Fruit fly (Drosophila melanogaster): ENCODE data around the gene CG7024.

The CG7024 gene

DNA sequence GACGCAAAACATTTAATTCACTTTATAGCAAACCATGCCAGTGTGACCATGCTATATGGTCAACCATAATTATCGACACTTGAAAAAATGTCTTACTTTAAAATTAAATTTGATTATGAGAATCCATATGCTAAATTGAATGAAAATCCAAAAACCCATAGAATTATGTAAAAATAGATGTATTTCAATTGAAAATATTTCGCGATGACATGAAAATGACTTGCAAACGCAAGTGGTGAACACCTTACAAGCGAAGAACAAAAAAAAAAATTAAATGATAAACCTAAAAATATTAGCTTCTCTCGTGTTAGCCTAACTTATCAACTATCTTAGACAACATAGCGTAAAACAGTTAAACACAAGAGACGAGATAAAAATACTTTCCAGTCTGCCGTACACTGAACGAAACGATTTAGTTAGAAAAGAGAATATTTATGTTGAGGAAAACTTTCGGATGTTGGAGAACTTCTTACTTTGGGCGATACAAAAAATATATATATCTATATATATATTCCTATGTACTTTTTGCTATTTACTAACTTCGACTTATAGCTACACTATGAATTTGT lies 25.2 kb upstream of the CG7024 start (continued):
- TF ChIP-seq Fer2 (tag; optimal IDR thresholded peaks at IDR 0.05) (no peak), Myb (GFP tag; optimal IDR thresholded peaks at IDR 0.05) (peak; percentile 73), CG10431 (GFP tag; optimal IDR thresholded peaks at IDR 0.05) (no peak), ERR (GFP tag; optimal IDR thresholded peaks at IDR 0.05) (no peak), gce (GFP tag; IDR thresholded peaks at IDR 0.05) (no peak; the same call in 2 of the 3 replicates), CG10366 (GFP tag; IDR thresholded peaks at IDR 0.05) (peak; percentile 50), ewg (GFP tag; optimal IDR thresholded peaks at IDR 0.05) (peak; percentile 3), Asciz (GFP tag; optimal IDR thresholded peaks at IDR 0.05) (peak; percentile 31), CG18476 (GFP tag; optimal IDR thresholded peaks at IDR 0.05) (peak; percentile 44), CG15601 (tag; optimal IDR thresholded peaks at IDR 0.05) (no peak), pho (GFP tag; optimal IDR thresholded peaks at IDR 0.05) (peak; percentile 22), sisA (GFP tag; IDR thresholded peaks at IDR 0.05) (peak; percentile 49; the same call in 1 of the 2 replicates), phol (tag; optimal IDR thresholded peaks at IDR 0.05) (peak; percentile 58), trh (GFP tag; optimal IDR thresholded peaks at IDR 0.05) (peak; percentile 24), sug (tag; optimal IDR thresholded peaks at IDR 0.05) (no peak), CG13894 (tag; optimal IDR thresholded peaks at IDR 0.05) (no peak), CG15696 (tag; optimal IDR thresholded peaks at IDR 0.05) (peak; percentile 19), jumu (GFP tag; optimal IDR thresholded peaks at IDR 0.05) (peak; percentile 40), hth (optimal IDR thresholded peaks at IDR 0.05) (no peak), CG2120 (GFP tag; optimal IDR thresholded peaks at IDR 0.05) (peak; percentile 69), Hand (GFP tag; optimal IDR thresholded peaks at IDR 0.05) (peak; percentile 43), eve (GFP tag; optimal IDR thresholded peaks at IDR 0.05) (no peak), CG7786 (GFP tag; optimal IDR thresholded peaks at IDR 0.05) (peak; percentile 35), prd (optimal IDR thresholded peaks at IDR 0.05) (no peak), prd (GFP tag; IDR thresholded peaks at IDR 0.05) (peak; percentile 69; the same call in 2 of the 3 replicates), ap (GFP tag; IDR thresholded peaks at IDR 0.05) (0 out of 2 replicates have a peak, but pooled peaks have one; percentile 14), CG10543 (GFP tag; optimal IDR thresholded peaks at IDR 0.05) (no peak), Atf6 (GFP tag; IDR thresholded peaks at IDR 0.05) (peak; percentile 69), dan (GFP tag; IDR thresholded peaks at IDR 0.05) (no peak), Awh (GFP tag; IDR thresholded peaks at IDR 0.05) (0 out of 2 replicates have a peak, but pooled peaks have one; percentile 12), Bgb (GFP tag; IDR thresholded peaks at IDR 0.05; ENCODE audit: partially characterized antibody) (no peak), Ssrp (tag; optimal IDR thresholded peaks at IDR 0.05) (peak; percentile 36), CG18764 (GFP tag; optimal IDR thresholded peaks at IDR 0.05) (peak; percentile 26), CG12299 (tag; optimal IDR thresholded peaks at IDR 0.05) (no peak), CG6654 (GFP tag; optimal IDR thresholded peaks at IDR 0.05) (peak; percentile 3), schlank (tag; optimal IDR thresholded peaks at IDR 0.05) (no peak), CG12659 (GFP tag; optimal IDR thresholded peaks at IDR 0.05) (peak; percentile 27), CG17328 (GFP tag; IDR thresholded peaks at IDR 0.05) (peak; percentile 69), CG6683 (GFP tag; optimal IDR thresholded peaks at IDR 0.05) (no peak), pfk (GFP tag; optimal IDR thresholded peaks at IDR 0.05) (no peak), Lhr (GFP tag; optimal IDR thresholded peaks at IDR 0.05) (no peak), grau (tag; optimal IDR thresholded peaks at IDR 0.05) (peak; percentile 55), chif (GFP tag; optimal IDR thresholded peaks at IDR 0.05) (peak in 1 of 2 experiments; percentile 48), slbo (GFP tag; IDR thresholded peaks at IDR 0.05) (peak; percentile 66), Atf3 (GFP tag; optimal IDR thresholded peaks at IDR 0.05) (peak; percentile 29), grn (GFP tag; optimal IDR thresholded peaks at IDR 0.05) (no peak), gcm (GFP tag; optimal IDR thresholded peaks at IDR 0.05) (peak; percentile 3), CG11504 (tag; optimal IDR thresholded peaks at IDR 0.05) (peak; percentile 63), CG17361 (GFP tag; IDR thresholded peaks at IDR 0.05) (peak; percentile 64), bcd (GFP tag; optimal IDR thresholded peaks at IDR 0.05) (peak; percentile 32)

Measured in whole organism, embryonic.